Worm (Caenorhabditis elegans) whole organism, young adult: Measurements from ENCODE around the gene ZK377.15.

ENCODE experiments used
- B0035.1 ChIP-seq: sonication (generic microtip); optimal IDR thresholded peaks from 2 replicates; lab custom pipeline; 2016; ENCODE audit warnings: missing genetic modification characterization, mild to moderate bottlenecking, missing compliant biosample characterization, missing genotype, missing genetic modification reagents
- F39B2.1 ChIP-seq: fragments of 200-800 bp; sonication (Bioruptor generic); IDR thresholded peaks from 2 replicates; pipeline ENCODE4 v1.3.6; 2022; ENCODE audit warnings: missing genetic modification reagents, missing genetic modification characterization, missing compliant biosample characterization
- T07F8.4 ChIP-seq: sonication (generic microtip); optimal IDR thresholded peaks from 2 replicates; lab custom pipeline; 2016; ENCODE audit warnings: mild to moderate bottlenecking, missing genetic modification characterization, moderate library complexity, missing compliant biosample characterization
- T26A5.8 ChIP-seq: sonication (generic microtip); optimal IDR thresholded peaks from 2 replicates; lab custom pipeline; 2016; ENCODE audit warnings: missing genetic modification characterization, missing compliant biosample characterization
- atf-7 ChIP-seq: sonication (generic microtip); optimal IDR thresholded peaks from 2 replicates; lab custom pipeline; 2017; ENCODE audit warnings: mild to moderate bottlenecking, missing genetic modification characterization, missing compliant biosample characterization
- attf-5 ChIP-seq: fragments of 200-800 bp; sonication (Bioruptor generic); optimal IDR thresholded peaks from 2 replicates; lab custom pipeline; 2018; ENCODE audit warnings: mild to moderate bottlenecking, missing genetic modification characterization, missing compliant biosample characterization
- attf-6 ChIP-seq: fragments of 200-800 bp; sonication (Bioruptor generic); IDR thresholded peaks from 2 replicates; pipeline ENCODE4 v1.3.6; 2022; ENCODE audit warnings: missing genetic modification reagents, missing genetic modification characterization, missing compliant biosample characterization
- cebp-1 ChIP-seq, 2 experiments: fragments of 200-800 bp in 1 of 2; sonication (Bioruptor generic) in 1 of 2; sonication (generic microtip) in 1 of 2; IDR thresholded peaks in 1 of 2; optimal IDR thresholded peaks in 1 of 2; 2 replicates each; pipeline versions ENCODE4 v1.3.6 to Lab custom; 2017 to 2022; ENCODE audit warnings: missing compliant biosample characterization in 2 of 2, missing genetic modification characterization in 2 of 2, mild to moderate bottlenecking in 1 of 2, missing genetic modification reagents in 1 of 2, moderate library complexity in 1 of 2
- cebp-2 ChIP-seq: fragments of 200-800 bp; sonication (Bioruptor generic); IDR thresholded peaks from 2 replicates; pipeline ENCODE4 v1.3.6; 2022; ENCODE audit warnings: missing genetic modification characterization, missing compliant biosample characterization
- ceh-100 ChIP-seq: fragments of 200-800 bp; sonication (Bioruptor generic); IDR thresholded peaks from 2 replicates; pipeline ENCODE4 v1.3.6; 2022; ENCODE audit warnings: missing genetic modification reagents, missing genetic modification characterization, missing compliant biosample characterization
- dox-1 ChIP-seq: fragments of 200-800 bp; sonication (Bioruptor generic); IDR thresholded peaks from 2 replicates; pipeline ENCODE4 v1.3.6; 2022; ENCODE audit warnings: missing genetic modification reagents, missing genetic modification characterization, missing compliant biosample characterization
- egl-18 ChIP-seq: fragments of 200-800 bp; sonication (Bioruptor generic); IDR thresholded peaks from 2 replicates; pipeline ENCODE4 v1.3.6; 2022; ENCODE audit warnings: missing genetic modification reagents, missing genetic modification characterization, missing compliant biosample characterization
- ets-4 ChIP-seq: fragments of 200-800 bp; sonication (Bioruptor generic); optimal IDR thresholded peaks from 2 replicates; lab custom pipeline; 2018; ENCODE audit warnings: mild to moderate bottlenecking, missing genetic modification characterization, missing compliant biosample characterization
- fkh-3 ChIP-seq: sonication (generic microtip); optimal IDR thresholded peaks from 2 replicates; lab custom pipeline; 2016; ENCODE audit warnings: mild to moderate bottlenecking, missing genetic modification characterization, missing compliant biosample characterization
- gei-17 ChIP-seq: fragments of 200-800 bp; sonication (Bioruptor generic); optimal IDR thresholded peaks from 2 replicates; lab custom pipeline; 2018; ENCODE audit warnings: mild to moderate bottlenecking, missing genetic modification characterization, missing compliant biosample characterization
- hmg-20 ChIP-seq: fragments of 200-800 bp; sonication (Bioruptor generic); IDR thresholded peaks from 2 replicates; pipeline ENCODE4 v1.3.6; 2022; ENCODE audit warnings: missing genetic modification reagents, missing genetic modification characterization, missing compliant biosample characterization
- hsf-1 ChIP-seq: fragments of 200-800 bp; sonication (Bioruptor generic); IDR thresholded peaks from 2 replicates; pipeline ENCODE4 v1.3.6; 2022; ENCODE audit warnings: missing genetic modification reagents, missing genetic modification characterization, missing compliant biosample characterization
- let-526 ChIP-seq: fragments of 200-800 bp; sonication (Bioruptor generic); IDR thresholded peaks from 2 replicates; pipeline ENCODE4 v1.3.6; 2022; ENCODE audit warnings: missing genetic modification reagents, missing genetic modification characterization, missing compliant biosample characterization
- let-607 ChIP-seq, 2 experiments: fragments of 200-800 bp in 1 of 2; sonication (Bioruptor generic) in 1 of 2; sonication (generic microtip) in 1 of 2; optimal IDR thresholded peaks; 2 replicates each; lab custom pipeline; 2016 to 2018; ENCODE audit warnings: mild to moderate bottlenecking in 2 of 2, missing compliant biosample characterization in 2 of 2, missing genetic modification characterization in 2 of 2, moderate library complexity in 2 of 2, missing genotype in 1 of 2
- lin-35 ChIP-seq, 3 experiments: fragments of 150-350 bp in 2 of 3; sonication (generic microtip) in 1 of 3; optimal IDR thresholded peaks; 2 replicates each; lab custom pipeline; 2014 to 2018; ENCODE audit warnings: missing biosample characterization in 3 of 3, missing genetic modification characterization in 3 of 3, missing genetic modification reagents in 3 of 3
- lin-40 ChIP-seq: sonication (generic microtip); optimal IDR thresholded peaks from 2 replicates; lab custom pipeline; 2016; ENCODE audit warnings: missing genetic modification characterization, mild to moderate bottlenecking, missing compliant biosample characterization, missing genotype, missing genetic modification reagents
- lir-1 ChIP-seq: fragments of 200-800 bp; sonication (Bioruptor generic); conservative IDR thresholded peaks from 2 replicates; pipeline ENCODE4 v1.3.6; 2022; ENCODE audit warnings: missing genetic modification reagents, missing genetic modification characterization, missing compliant biosample characterization
- madf-3 ChIP-seq: fragments of 200-800 bp; sonication (Bioruptor generic); IDR thresholded peaks from 2 replicates; pipeline ENCODE4 v1.3.6; 2022; ENCODE audit warnings: missing genetic modification reagents, missing genetic modification characterization, missing compliant biosample characterization
- mes-4 ChIP-seq: sonication (generic microtip); optimal IDR thresholded peaks from 2 replicates; lab custom pipeline; 2016; ENCODE audit warnings: missing genotype, missing genetic modification characterization, missing compliant biosample characterization
- nfya-1 ChIP-seq: sonication (generic microtip); optimal IDR thresholded peaks from 2 replicates; lab custom pipeline; 2017; ENCODE audit warnings: antibody characterized with exemption, missing compliant biosample characterization, missing genetic modification characterization, borderline replicate concordance; ENCODE audit not compliant: insufficient read depth
- nfyb-1 ChIP-seq: fragments of 200-800 bp; sonication (Bioruptor generic); IDR thresholded peaks from 2 replicates; pipeline ENCODE4 v1.3.6; 2022; ENCODE audit warnings: missing genetic modification reagents, missing genetic modification characterization, missing compliant biosample characterization
- nhr-80 ChIP-seq: sonication (generic microtip); optimal IDR thresholded peaks from 2 replicates; lab custom pipeline; 2016; ENCODE audit warnings: missing genetic modification characterization, missing compliant biosample characterization
- pha-4 ChIP-seq: fragments of 150-350 bp; sonication (generic microtip); optimal IDR thresholded peaks from 2 replicates; lab custom pipeline; 2014; ENCODE audit warnings: missing biosample characterization, missing genetic modification reagents, missing genetic modification characterization
- rec-8 ChIP-seq, 2 experiments: sonication (generic microtip); optimal IDR thresholded peaks; 2 replicates each; lab custom pipeline; 2016; ENCODE audit warnings: mild to moderate bottlenecking in 2 of 2, missing genetic modification characterization in 2 of 2, missing genetic modification reagents in 2 of 2, missing genotype in 2 of 2, missing biosample characterization in 1 of 2, missing compliant biosample characterization in 1 of 2, moderate library complexity in 1 of 2
- snpc-3.4 ChIP-seq: sonication (generic microtip); optimal IDR thresholded peaks from 2 replicates; lab custom pipeline; 2017; ENCODE audit warnings: missing genetic modification characterization, mild to moderate bottlenecking, missing compliant biosample characterization, antibody characterized with exemption, moderate library complexity, missing genotype, missing genetic modification reagents
- snpc-4 ChIP-seq, 5 experiments: fragments of 150-350 bp in 1 of 5; sonication (generic microtip) in 4 of 5; optimal IDR thresholded peaks; 2 replicates each; lab custom pipeline; 2014 to 2018; ENCODE audit warnings: missing genetic modification characterization in 5 of 5, missing biosample characterization in 3 of 5, antibody characterized with exemption in 2 of 5, mild to moderate bottlenecking in 2 of 5, missing compliant biosample characterization in 2 of 5, missing genotype in 2 of 5, moderate library complexity in 2 of 5, missing genetic modification reagents in 1 of 5
- sptf-2 ChIP-seq: fragments of 200-800 bp; sonication (Bioruptor generic); optimal IDR thresholded peaks from 2 replicates; lab custom pipeline; 2018; ENCODE audit warnings: mild to moderate bottlenecking, missing genetic modification characterization, missing compliant biosample characterization
- ztf-22 ChIP-seq: fragments of 200-800 bp; sonication (Bioruptor generic); optimal IDR thresholded peaks from 2 replicates; lab custom pipeline; 2018; ENCODE audit warnings: mild to moderate bottlenecking, missing genetic modification characterization, moderate library complexity, missing compliant biosample characterization
- ztf-3 ChIP-seq: fragments of 200-800 bp; sonication (Bioruptor generic); optimal IDR thresholded peaks from 2 replicates; lab custom pipeline; 2018; ENCODE audit warnings: mild to moderate bottlenecking, missing genetic modification characterization, missing compliant biosample characterization

Gene ZK377.15

DNA sequence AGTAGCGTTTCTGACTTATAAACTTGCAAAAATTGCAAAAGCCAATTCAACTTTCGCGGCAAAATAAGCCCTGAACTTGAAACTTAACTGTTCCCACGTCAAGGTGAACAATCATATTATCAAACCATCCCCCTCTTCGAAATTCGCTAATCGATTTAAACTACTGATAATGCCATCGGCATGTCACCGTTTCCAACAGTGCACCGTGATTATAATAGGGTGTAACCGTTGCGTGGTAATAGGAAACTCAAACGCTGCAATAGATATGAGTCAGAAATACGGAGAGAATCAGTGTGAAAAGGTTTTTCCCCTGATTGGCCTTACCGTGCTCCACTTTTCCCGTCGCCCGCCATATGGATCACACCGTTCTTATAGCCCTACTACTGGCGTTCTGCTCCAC, 35.2 kb upstream of the ZK377.15 start:
- TF ChIP-seq nhr-80 (tag; lab: Kevin White, UChicago) (peak; percentile 93), lir-1 (no peak), dox-1 (GFP tag; lab: Robert Waterston, UW) (peak; percentile 63; the same call in 1 of the 2 replicates), atf-7 (tag; lab: Kevin White, UChicago) (no peak), let-607 (tag; optimal IDR thresholded peaks at IDR 0.05; lab: Kevin White, UChicago) (peak; percentile 22 to 56), ets-4 (GFP tag; lab: Kevin White, UChicago) (peak; percentile 57), lin-35 (GFP tag; optimal IDR thresholded peaks at IDR 0.05; lab: Kevin White, UChicago) (no peak), ceh-100 (GFP tag; lab: Robert Waterston, UW) (no peak), cebp-1 (GFP tag; IDR thresholded peaks at IDR 0.05; lab: Robert Waterston, UW) (no peak), cebp-1 (tag; optimal IDR thresholded peaks at IDR 0.05; lab: Kevin White, UChicago) (peak; percentile 7), madf-3 (no peak), nfyb-1 (no peak), gei-17 (no peak), nfya-1 (tag; lab: Kevin White, UChicago) (no peak)

DNA sequence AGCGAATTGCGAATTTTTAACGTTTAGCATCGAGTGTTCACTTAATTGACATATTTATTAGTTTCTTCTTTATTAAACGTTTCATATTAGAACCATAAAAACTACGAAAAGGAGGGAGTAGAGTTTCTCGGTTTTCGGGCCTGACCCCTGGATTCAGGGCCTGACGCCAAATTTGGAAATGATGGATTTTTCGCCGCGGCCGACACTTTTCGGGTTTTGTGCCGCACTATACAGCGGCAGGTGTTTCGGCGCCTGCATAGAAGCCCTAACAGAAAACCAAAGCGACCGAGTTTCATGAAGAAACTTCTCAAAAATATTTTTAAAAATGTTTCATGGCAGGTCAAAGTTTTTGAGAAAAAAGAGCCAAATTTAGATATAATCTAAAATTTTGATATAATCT, 34.7 kb upstream of the ZK377.15 start:
- peak; percentile 18 for TF ChIP-seq snpc-4 (GFP tag; optimal IDR thresholded peaks at IDR 0.05; lab: Kevin White, UChicago)
- peak in 2 of 4 experiments; percentile 64 to 78 for TF ChIP-seq snpc-4 (tag; optimal IDR thresholded peaks at IDR 0.05; lab: Kevin White, UChicago)
- TF ChIP-seq ztf-3: no peak
- TF ChIP-seq, all 124 proteins: peak for 1

DNA sequence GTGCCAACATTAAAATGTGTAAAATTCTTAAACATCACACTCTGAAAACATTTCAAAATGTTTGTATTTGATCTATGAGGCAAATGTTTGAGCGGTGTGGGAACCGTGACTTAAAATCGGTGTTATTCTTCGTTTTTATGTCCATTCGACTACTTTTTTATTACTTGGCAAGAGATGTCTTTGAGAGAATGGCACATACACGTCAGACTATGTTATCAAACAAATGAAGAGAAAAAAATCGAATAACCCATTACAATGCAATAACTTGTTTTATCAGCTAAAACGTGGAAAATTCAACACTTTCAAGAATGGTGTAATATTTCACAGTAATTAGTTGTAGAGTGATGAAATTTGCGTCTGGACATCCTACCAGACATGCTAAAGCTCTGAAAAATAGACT, 34.2 kb upstream of the ZK377.15 start:
- TF ChIP-seq F39B2.1 (no peak), hmg-20 (GFP tag; lab: Robert Waterston, UW) (no peak), nhr-80 (tag; lab: Kevin White, UChicago) (peak; percentile 23), egl-18 (GFP tag; lab: Robert Waterston, UW) (no peak), mes-4 (tag; lab: Kevin White, UChicago) (no peak), cebp-1 (GFP tag; IDR thresholded peaks at IDR 0.05; lab: Robert Waterston, UW) (no peak), cebp-1 (tag; optimal IDR thresholded peaks at IDR 0.05; lab: Kevin White, UChicago) (peak; percentile 22), lin-40 (tag; lab: Kevin White, UChicago) (no peak)
- TF ChIP-seq, all 124 proteins: peak for 2

DNA sequence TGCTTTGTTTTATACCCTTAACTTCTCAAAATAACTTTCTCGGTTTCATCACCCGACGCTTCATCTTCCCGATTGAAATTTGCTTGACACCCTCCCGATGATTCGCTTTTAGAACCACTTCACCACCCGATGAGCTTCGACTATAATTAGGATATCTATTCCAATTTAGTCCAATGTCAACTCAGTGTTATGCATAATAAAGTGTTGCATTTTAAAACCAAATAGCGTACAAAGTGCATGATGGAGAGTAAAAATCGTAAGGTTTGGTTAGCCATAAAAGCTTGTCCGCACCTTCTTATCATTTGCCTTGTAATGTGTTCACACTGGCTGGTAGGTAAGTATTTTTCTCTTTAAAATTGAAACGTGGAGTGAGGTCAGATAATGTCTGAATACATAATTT, 33.3 kb upstream of the ZK377.15 start, which contains the start of gene C12D12.1:
C12D12.1 (plus strand) TSS at position 301 of the 400 bp plus-strand sequence.
- TF ChIP-seq nhr-80 (tag; lab: Kevin White, UChicago) (no peak), T26A5.8 (no peak), rec-8 (tag; optimal IDR thresholded peaks at IDR 0.05; lab: Kevin White, UChicago) (no peak), B0035.1 (tag; lab: Kevin White, UChicago) (no peak), T07F8.4 (no peak), fkh-3 (tag; lab: Kevin White, UChicago) (no peak), cebp-2 (no peak), attf-6 (no peak), attf-5 (GFP tag; lab: Kevin White, UChicago) (no peak), let-526 (GFP tag; lab: Robert Waterston, UW) (no peak), dox-1 (GFP tag; lab: Robert Waterston, UW) (no peak), hsf-1 (GFP tag; lab: Robert Waterston, UW) (no peak), ztf-22 (GFP tag; lab: Kevin White, UChicago) (no peak), snpc-3.4 (tag; lab: Kevin White, UChicago) (no peak), pha-4 (tag; lab: Kevin White, UChicago) (no peak), sptf-2 (GFP tag; lab: Kevin White, UChicago) (no peak)
